Worm (Caenorhabditis elegans) whole organism, late embryonic: ENCODE data around the gene Y47G7B.2.

ENCODE experiments used
- C38D4.7 ChIP-seq: fragments of 200-800 bp; sonication (Bioruptor generic); optimal IDR thresholded peaks from 2 replicates; lab custom pipeline; 2018; ENCODE audit warnings: mild to moderate bottlenecking, missing genetic modification characterization, moderate library complexity, missing compliant biosample characterization
- F13H6.1 ChIP-seq: sonication (generic microtip); optimal IDR thresholded peaks from 2 replicates; lab custom pipeline; 2016; ENCODE audit warnings: missing genetic modification characterization, missing compliant biosample characterization
- K02D7.2 ChIP-seq: sonication (generic microtip); optimal IDR thresholded peaks from 2 replicates; lab custom pipeline; 2017; ENCODE audit warnings: mild to moderate bottlenecking, missing genetic modification characterization, missing compliant biosample characterization
- T23F11.4 ChIP-seq: fragments of 200-800 bp; sonication (Bioruptor generic); optimal IDR thresholded peaks from 2 replicates; lab custom pipeline; 2018; ENCODE audit warnings: mild to moderate bottlenecking, missing genetic modification characterization, missing compliant biosample characterization
- Y22D7AL.16 ChIP-seq: sonication (generic microtip); optimal IDR thresholded peaks from 2 replicates; lab custom pipeline; 2016; ENCODE audit warnings: missing genetic modification characterization, missing compliant biosample characterization
- ahr-1 ChIP-seq: sonication (generic microtip); optimal IDR thresholded peaks from 2 replicates; lab custom pipeline; 2016; ENCODE audit warnings: missing genetic modification characterization, missing compliant biosample characterization
- ceh-14 ChIP-seq: sonication (generic microtip); optimal IDR thresholded peaks from 2 replicates; lab custom pipeline; 2016; ENCODE audit warnings: missing genotype, missing genetic modification characterization, missing compliant biosample characterization
- ceh-18 ChIP-seq: sonication (generic microtip); optimal IDR thresholded peaks from 2 replicates; lab custom pipeline; 2016; ENCODE audit warnings: missing genetic modification characterization, missing compliant biosample characterization
- ceh-22 ChIP-seq: sonication (generic microtip); optimal IDR thresholded peaks from 2 replicates; lab custom pipeline; 2017; ENCODE audit warnings: missing biosample characterization, missing genetic modification characterization
- ceh-24 ChIP-seq: sonication (generic microtip); optimal IDR thresholded peaks from 2 replicates; lab custom pipeline; 2016; ENCODE audit warnings: mild to moderate bottlenecking, missing genetic modification characterization, missing compliant biosample characterization
- ceh-31 ChIP-seq: sonication (generic microtip); optimal IDR thresholded peaks from 2 replicates; lab custom pipeline; 2016; ENCODE audit warnings: missing genetic modification characterization, missing compliant biosample characterization
- ceh-48 ChIP-seq: sonication (generic microtip); optimal IDR thresholded peaks from 2 replicates; lab custom pipeline; 2016; ENCODE audit warnings: missing genetic modification characterization, inconsistent platforms, missing compliant biosample characterization
- dve-1 ChIP-seq: sonication (generic microtip); optimal IDR thresholded peaks from 2 replicates; lab custom pipeline; 2017; ENCODE audit warnings: antibody characterized with exemption, mild to moderate bottlenecking, missing genetic modification characterization, missing compliant biosample characterization
- elt-2 ChIP-seq: sonication (generic microtip); optimal IDR thresholded peaks from 2 replicates; lab custom pipeline; 2016; ENCODE audit warnings: missing genetic modification reagents, missing genetic modification characterization, missing compliant biosample characterization
- elt-4 ChIP-seq: sonication (generic microtip); optimal IDR thresholded peaks from 2 replicates; lab custom pipeline; 2016; ENCODE audit warnings: missing genetic modification characterization, missing compliant biosample characterization
- ets-4 ChIP-seq: sonication (generic microtip); optimal IDR thresholded peaks from 2 replicates; lab custom pipeline; 2016; ENCODE audit warnings: missing genetic modification characterization, missing compliant biosample characterization
- fax-1 ChIP-seq: sonication (generic microtip); optimal IDR thresholded peaks from 2 replicates; lab custom pipeline; 2016; ENCODE audit warnings: missing genotype, missing genetic modification characterization, missing compliant biosample characterization
- hlh-15 ChIP-seq: sonication (generic microtip); optimal IDR thresholded peaks from 2 replicates; lab custom pipeline; 2016; ENCODE audit warnings: missing genetic modification characterization, missing compliant biosample characterization
- hlh-30 ChIP-seq: sonication (generic microtip); optimal IDR thresholded peaks from 2 replicates; lab custom pipeline; 2017; ENCODE audit warnings: antibody characterized with exemption, missing genetic modification characterization, missing compliant biosample characterization; ENCODE audit not compliant: insufficient read depth
- hlh-8 ChIP-seq: sonication (generic microtip); optimal IDR thresholded peaks from 2 replicates; lab custom pipeline; 2016; ENCODE audit warnings: missing genotype, missing genetic modification characterization, missing compliant biosample characterization
- lim-6 ChIP-seq: sonication (generic microtip); optimal IDR thresholded peaks from 2 replicates; lab custom pipeline; 2016; ENCODE audit warnings: missing genetic modification characterization, missing compliant biosample characterization
- madf-2 ChIP-seq: sonication (generic microtip); optimal IDR thresholded peaks from 2 replicates; lab custom pipeline; 2017; ENCODE audit warnings: missing genetic modification characterization, missing compliant biosample characterization
- mec-3 ChIP-seq: sonication (generic microtip); optimal IDR thresholded peaks from 2 replicates; lab custom pipeline; 2016; ENCODE audit warnings: borderline replicate concordance, missing genetic modification characterization, missing compliant biosample characterization
- odd-2 ChIP-seq: sonication (generic microtip); optimal IDR thresholded peaks from 2 replicates; lab custom pipeline; 2017; ENCODE audit warnings: antibody characterized with exemption, mild to moderate bottlenecking, missing genetic modification characterization, missing compliant biosample characterization
- pat-9 ChIP-seq: fragments of 200-800 bp; sonication (Bioruptor generic); optimal IDR thresholded peaks from 2 replicates; lab custom pipeline; 2018; ENCODE audit warnings: mild to moderate bottlenecking, missing genetic modification characterization, moderate library complexity, missing compliant biosample characterization
- pax-1 ChIP-seq: fragments of 150-350 bp; optimal IDR thresholded peaks from 2 replicates; lab custom pipeline; 2014; ENCODE audit warnings: missing biosample characterization, missing genetic modification characterization
- pha-2 ChIP-seq: sonication (generic microtip); optimal IDR thresholded peaks from 2 replicates; lab custom pipeline; 2017; ENCODE audit warnings: mild to moderate bottlenecking, missing genetic modification characterization, missing compliant biosample characterization
- pqm-1 ChIP-seq: sonication (generic microtip); optimal IDR thresholded peaks from 2 replicates; lab custom pipeline; 2016; ENCODE audit warnings: missing genetic modification characterization, missing compliant biosample characterization
- sox-2 ChIP-seq: fragments of 200-800 bp; sonication (Bioruptor generic); IDR thresholded peaks from 2 replicates; pipeline ENCODE4 v1.3.6; 2022; ENCODE audit warnings: missing genetic modification reagents, missing genetic modification characterization, missing compliant biosample characterization
- unc-3 ChIP-seq, 2 experiments: fragments of 200-800 bp in 1 of 2; sonication (Bioruptor generic) in 1 of 2; sonication (generic microtip) in 1 of 2; conservative IDR thresholded peaks in 1 of 2; optimal IDR thresholded peaks in 1 of 2; 2 replicates each; pipeline versions ENCODE4 v1.3.6 to Lab custom; 2016 to 2022; ENCODE audit warnings: missing compliant biosample characterization in 2 of 2, missing genetic modification characterization in 2 of 2, missing genetic modification reagents in 1 of 2
- unc-42 ChIP-seq: sonication (generic microtip); optimal IDR thresholded peaks from 2 replicates; lab custom pipeline; 2016; ENCODE audit warnings: missing genotype, missing genetic modification characterization, missing compliant biosample characterization
- unc-86 ChIP-seq: sonication (generic microtip); optimal IDR thresholded peaks from 2 replicates; lab custom pipeline; 2016; ENCODE audit warnings: missing genetic modification characterization, missing compliant biosample characterization
- zip-5 ChIP-seq: sonication (generic microtip); optimal IDR thresholded peaks from 2 replicates; lab custom pipeline; 2016; ENCODE audit warnings: missing genetic modification characterization, missing compliant biosample characterization

Y47G7B.2 gene

DNA sequence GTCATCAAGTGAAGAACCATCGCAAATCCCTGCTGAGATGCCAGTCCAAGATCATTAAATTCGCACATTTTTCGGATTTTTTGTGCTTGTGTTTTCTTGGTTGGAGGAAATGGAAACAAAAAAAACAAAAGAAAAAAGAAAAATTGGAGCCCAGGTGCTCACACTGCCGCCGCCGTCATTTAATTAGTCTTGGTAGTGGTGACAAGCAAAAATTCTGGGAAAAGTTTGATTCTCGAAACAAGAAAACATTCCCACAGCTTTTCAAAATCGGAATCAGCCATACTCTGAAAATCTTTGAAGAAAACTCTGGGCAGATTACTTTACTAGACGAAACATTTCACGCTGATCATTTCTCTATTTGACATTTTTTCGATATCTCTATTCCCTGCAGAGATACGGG is 2.6 kb downstream of the Y47G7B.2 start, which contains the start of gene srh-128:
TSS of gene srh-128 (minus strand) at position 101 of the 400 bp plus-strand sequence.
- no peak for TF ChIP-seq hlh-30 (tag; lab: Kevin White, UChicago)
- TF ChIP-seq ceh-24 (tag; lab: Kevin White, UChicago): no peak
- TF ChIP-seq ceh-22 (tag; lab: Kevin White, UChicago): no peak
- TF ChIP-seq K02D7.2: no peak
- no peak for TF ChIP-seq elt-4 (tag; lab: Kevin White, UChicago)
- no peak for TF ChIP-seq ets-4
- TF ChIP-seq ahr-1 (tag; lab: Kevin White, UChicago): no peak
- TF ChIP-seq lim-6 (tag; lab: Kevin White, UChicago): no peak
- TF ChIP-seq pax-1 (tag; lab: Kevin White, UChicago): no peak
- TF ChIP-seq ceh-18 (tag; lab: Kevin White, UChicago): no peak
- no peak for TF ChIP-seq F13H6.1 (tag; lab: Kevin White, UChicago)
- TF ChIP-seq unc-42 (tag; lab: Kevin White, UChicago): no peak

ce11 chrII:2702757-2703156 is 5.1 kb downstream of the Y47G7B.2 start, which contains the start of gene sri-60:
TSS of gene sri-60 (minus strand) at chrII:2702857.
- no peak for TF ChIP-seq dve-1 (tag; lab: Kevin White, UChicago)
- TF ChIP-seq C38D4.7 (GFP tag; lab: Kevin White, UChicago): no peak
- TF ChIP-seq unc-86 (tag; lab: Kevin White, UChicago): no peak
- no peak for TF ChIP-seq ceh-48 (tag; lab: Kevin White, UChicago)
- TF ChIP-seq sox-2 (GFP tag; lab: Robert Waterston, UW): no peak
- TF ChIP-seq hlh-15 (tag; lab: Kevin White, UChicago): no peak
- no peak for TF ChIP-seq pqm-1 (tag; lab: Kevin White, UChicago)
- TF ChIP-seq pha-2 (tag; lab: Kevin White, UChicago): no peak
- no peak for TF ChIP-seq unc-3 (GFP tag; conservative IDR thresholded peaks at IDR 0.05; lab: Robert Waterston, UW)
- TF ChIP-seq unc-3 (tag; optimal IDR thresholded peaks at IDR 0.05; lab: Kevin White, UChicago): no peak
- TF ChIP-seq ceh-14: no peak
- TF ChIP-seq odd-2 (tag; lab: Kevin White, UChicago): no peak
- TF ChIP-seq lim-6 (tag; lab: Kevin White, UChicago): no peak
- no peak for TF ChIP-seq T23F11.4 (GFP tag; lab: Kevin White, UChicago)
- TF ChIP-seq pax-1 (tag; lab: Kevin White, UChicago): no peak
- TF ChIP-seq mec-3 (tag; lab: Kevin White, UChicago): no peak
- TF ChIP-seq, all 69 proteins: peak for 0

- TF ChIP-seq T23F11.4 (GFP tag; lab: Kevin White, UChicago) (no peak), mec-3 (tag; lab: Kevin White, UChicago) (no peak), fax-1 (no peak), zip-5 (tag; lab: Kevin White, UChicago) (no peak), pat-9 (tag; lab: Kevin White, UChicago) (no peak), hlh-8 (tag; lab: Kevin White, UChicago) (no peak)
Observed at ce11 chrII:2700229-2700628, 7.6 kb downstream of the Y47G7B.2 start, which contains the start of gene sri-61. TSS of gene sri-61 (minus strand) at chrII:2700329.

DNA sequence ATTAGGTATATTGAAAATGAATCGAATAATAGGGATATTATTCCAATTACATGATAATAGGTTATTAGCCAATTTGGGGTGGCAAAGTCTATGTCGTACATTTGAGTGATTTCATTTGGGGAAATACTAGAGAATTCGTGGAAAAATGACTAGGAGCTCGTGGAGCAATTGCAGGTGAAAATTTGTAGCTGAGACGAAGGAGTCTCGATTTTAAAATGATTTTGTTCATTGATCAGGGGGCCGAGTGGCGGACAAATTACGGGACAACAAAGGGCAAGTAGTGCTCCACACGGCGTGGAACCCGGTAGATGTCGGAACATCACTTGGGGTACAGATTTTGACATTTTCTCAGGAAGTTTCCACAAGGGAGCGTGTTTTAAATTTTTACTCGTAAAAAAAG is 9.4 kb downstream of the Y47G7B.2 start, which contains the start of gene sri-62:
TSS of gene sri-62 (minus strand) at position 101 of the 400 bp plus-strand sequence.
- TF ChIP-seq Y22D7AL.16 (tag; lab: Kevin White, UChicago): no peak
- no peak for TF ChIP-seq unc-86 (tag; lab: Kevin White, UChicago)
- no peak for TF ChIP-seq lim-6 (tag; lab: Kevin White, UChicago)
- TF ChIP-seq hlh-8 (tag; lab: Kevin White, UChicago): no peak
- TF ChIP-seq elt-2 (tag; lab: Kevin White, UChicago): no peak
- TF ChIP-seq, all 69 proteins: peak for 0

- no peak for TF ChIP-seq ceh-14
- no peak for TF ChIP-seq elt-2 (tag; lab: Kevin White, UChicago)
- no peak for TF ChIP-seq madf-2 (tag; lab: Kevin White, UChicago)
- TF ChIP-seq unc-42 (tag; lab: Kevin White, UChicago): peak; percentile 46
- TF ChIP-seq ceh-31 (tag; lab: Kevin White, UChicago): no peak
- TF ChIP-seq, all 69 proteins: peak for 1
Observed at ce11 chrII:2695079-2695478, 12.7 kb downstream of the Y47G7B.2 start.
